Worm (Caenorhabditis elegans) whole organism, L4/young adult: ENCODE data around the gene F26G1.5.

Experiments used
- W03F9.2 ChIP-seq: fragments of 150-350 bp; optimal IDR thresholded peaks from 2 replicates; lab custom pipeline; 2014; ENCODE audit warnings: missing biosample characterization, missing genetic modification characterization
- dao-5 ChIP-seq: sonication (generic microtip); optimal IDR thresholded peaks from 2 replicates; lab custom pipeline; 2016; ENCODE audit warnings: missing genotype, missing genetic modification characterization, moderate library complexity, missing compliant biosample characterization

ce11 chrII:4748374-4748773 lies 22.8 kb downstream of the F26G1.5 start:
- no peak for TF ChIP-seq dao-5 (tag; lab: Kevin White, UChicago)
- no peak for TF ChIP-seq W03F9.2 (tag; lab: Kevin White, UChicago)
